Fruit fly (Drosophila melanogaster) whole organism, embryonic: ENCODE data around the gene Tom.

Experiments used
- Ada2b ChIP-seq: fragments of 200-800 bp; sonication (Bioruptor generic); IDR thresholded peaks from 2 replicates; pipeline ENCODE4 v1.3.6; 2022; ENCODE audit warnings: missing biosample characterization, missing genetic modification characterization
- B-H1 ChIP-seq: fragments of 200-800 bp; sonication (Bioruptor generic); IDR thresholded peaks from 3 replicates; pipeline ENCODE4 v1.3.6; 2022; ENCODE audit warnings: missing biosample characterization, missing genetic modification characterization
- CG10565 ChIP-seq: fragments of 200-800 bp; sonication (Bioruptor generic); optimal IDR thresholded peaks from 3 replicates; lab custom pipeline; 2016; ENCODE audit warnings: missing biosample characterization, mild to moderate bottlenecking, missing genetic modification characterization
- CG11560 ChIP-seq: fragments of 200-800 bp; sonication (Bioruptor generic); IDR thresholded peaks from 3 replicates; pipeline ENCODE4 v1.3.6; 2022; ENCODE audit warnings: missing biosample characterization, missing genetic modification characterization
- CG13123 ChIP-seq: fragments of 200-800 bp; sonication (Bioruptor generic); optimal IDR thresholded peaks from 2 replicates; lab custom pipeline; 2016; ENCODE audit warnings: missing biosample characterization, missing genetic modification characterization
- CG13296 ChIP-seq: fragments of 200-800 bp; sonication (Bioruptor generic); optimal IDR thresholded peaks from 3 replicates; lab custom pipeline; 2018; ENCODE audit warnings: missing biosample characterization, mild to moderate bottlenecking, missing genetic modification characterization
- CG15479 ChIP-seq: fragments of 200-800 bp; sonication (Bioruptor generic); optimal IDR thresholded peaks from 3 replicates; lab custom pipeline; 2019; ENCODE audit warnings: missing biosample characterization, mild to moderate bottlenecking, missing genetic modification characterization, moderate library complexity
- CG1792 ChIP-seq: fragments of 200-800 bp; sonication (Bioruptor generic); optimal IDR thresholded peaks from 2 replicates; lab custom pipeline; 2016; ENCODE audit warnings: missing biosample characterization, missing genetic modification characterization
- CG18262 ChIP-seq: fragments of 200-800 bp; optimal IDR thresholded peaks from 3 replicates; lab custom pipeline; 2019; ENCODE audit warnings: missing biosample characterization, mild to moderate bottlenecking, missing genetic modification characterization, moderate library complexity
- CG2202 ChIP-seq: fragments of 200-800 bp; sonication (Bioruptor generic); optimal IDR thresholded peaks from 2 replicates; lab custom pipeline; 2018; ENCODE audit warnings: missing biosample characterization, mild to moderate bottlenecking, missing genetic modification characterization
- CG2712 ChIP-seq: fragments of 200-800 bp; optimal IDR thresholded peaks from 3 replicates; lab custom pipeline; 2019; ENCODE audit warnings: missing biosample characterization, mild to moderate bottlenecking, missing genetic modification characterization, moderate library complexity
- CG30431 ChIP-seq: fragments of 200-800 bp; sonication (Bioruptor generic); optimal IDR thresholded peaks from 2 replicates; lab custom pipeline; 2017; ENCODE audit warnings: missing biosample characterization, missing genetic modification characterization
- CG4360 ChIP-seq: fragments of 200-800 bp; sonication (Bioruptor generic); IDR thresholded peaks from 2 replicates; pipeline ENCODE4 v1.3.6; 2022; ENCODE audit warnings: missing biosample characterization, missing genetic modification characterization
- CG6272 ChIP-seq: fragments of 200-800 bp; sonication (Bioruptor generic); IDR thresholded peaks from 2 replicates; pipeline ENCODE4 v1.3.6; 2022; ENCODE audit warnings: missing biosample characterization, missing genetic modification characterization
- CG6683 ChIP-seq: fragments of 200-800 bp; sonication (Bioruptor generic); optimal IDR thresholded peaks from 2 replicates; lab custom pipeline; 2017; ENCODE audit warnings: missing biosample characterization, mild to moderate bottlenecking, missing genetic modification characterization, missing genetic modification reagents
- CG7963 ChIP-seq: fragments of 200-800 bp; sonication (Bioruptor generic); IDR thresholded peaks from 3 replicates; pipeline ENCODE4 v1.3.6; 2022; ENCODE audit warnings: missing biosample characterization, missing genetic modification characterization; ENCODE audit not compliant: partially characterized antibody
- CG9609 ChIP-seq: fragments of 200-800 bp; sonication (Bioruptor generic); optimal IDR thresholded peaks from 3 replicates; lab custom pipeline; 2016; ENCODE audit warnings: missing biosample characterization, missing genetic modification characterization
- CG9797 ChIP-seq: fragments of 200-800 bp; sonication (Bioruptor generic); optimal IDR thresholded peaks from 3 replicates; lab custom pipeline; 2018; ENCODE audit warnings: missing biosample characterization, mild to moderate bottlenecking, missing genetic modification characterization
- Chrac-16 ChIP-seq: fragments of 200-800 bp; sonication (Bioruptor generic); optimal IDR thresholded peaks from 3 replicates; lab custom pipeline; 2016; ENCODE audit warnings: missing biosample characterization, missing genetic modification characterization
- D ChIP-seq, 2 experiments: fragments of 200-800 bp in 1 of 2; fragments of >200 bp in 1 of 2; sonication (Bioruptor generic) in 1 of 2; optimal IDR thresholded peaks; 2 replicates in 1 of 2; 3 replicates in 1 of 2; lab custom pipeline; 2017; ENCODE audit warnings: mild to moderate bottlenecking in 1 of 2, missing biosample characterization in 1 of 2, missing genetic modification characterization in 1 of 2, missing genetic modification reagents in 1 of 2
- Dbx ChIP-seq: fragments of 200-800 bp; sonication (Bioruptor generic); IDR thresholded peaks from 3 replicates; pipeline ENCODE4 v1.3.6; 2022; ENCODE audit warnings: missing biosample characterization, missing genetic modification characterization
- Deaf1 ChIP-seq: fragments of 200-800 bp; optimal IDR thresholded peaks from 3 replicates; lab custom pipeline; 2019; ENCODE audit warnings: missing biosample characterization, mild to moderate bottlenecking, missing genetic modification characterization, moderate library complexity
- Fer3 ChIP-seq: fragments of 200-800 bp; sonication (Bioruptor generic); optimal IDR thresholded peaks from 2 replicates; lab custom pipeline; 2018; ENCODE audit warnings: missing biosample characterization, mild to moderate bottlenecking, missing genetic modification characterization, moderate library complexity
- Kr ChIP-seq: fragments of 200-800 bp; sonication (Bioruptor generic); optimal IDR thresholded peaks from 2 replicates; lab custom pipeline; 2017; ENCODE audit warnings: missing biosample characterization, mild to moderate bottlenecking, missing genetic modification characterization
- Nf-YB ChIP-seq: fragments of 200-800 bp; sonication (Bioruptor generic); optimal IDR thresholded peaks from 3 replicates; lab custom pipeline; 2019; ENCODE audit warnings: missing biosample characterization, mild to moderate bottlenecking, missing genetic modification characterization, moderate library complexity
- Ravus ChIP-seq: fragments of 200-800 bp; sonication (Bioruptor generic); IDR thresholded peaks from 2 replicates; pipeline ENCODE4 v1.3.6; 2022; ENCODE audit warnings: missing biosample characterization, missing genetic modification characterization
- Side ChIP-seq: fragments of 200-800 bp; sonication (Bioruptor generic); optimal IDR thresholded peaks from 2 replicates; lab custom pipeline; 2016; ENCODE audit warnings: missing biosample characterization, missing genetic modification characterization
- Spps ChIP-seq: fragments of 200-800 bp; sonication (Bioruptor generic); optimal IDR thresholded peaks from 2 replicates; lab custom pipeline; 2018; ENCODE audit warnings: missing biosample characterization, mild to moderate bottlenecking, missing genetic modification characterization
- Stat92E ChIP-seq, 3 experiments: fragments of >200 bp in 2 of 3; fragments of 200-800 bp in 1 of 3; sonication (Bioruptor generic) in 1 of 3; optimal IDR thresholded peaks; 2 replicates each; lab custom pipeline; 2017 to 2019; ENCODE audit warnings: missing biosample characterization in 3 of 3, missing genetic modification characterization in 3 of 3, mild to moderate bottlenecking in 1 of 3, moderate library complexity in 1 of 3
- ara ChIP-seq: fragments of 200-800 bp; sonication (Bioruptor generic); IDR thresholded peaks from 2 replicates; pipeline ENCODE4 v1.3.6; 2022; ENCODE audit warnings: missing biosample characterization, missing genetic modification characterization
- cad ChIP-seq: fragments of >200 bp; optimal IDR thresholded peaks from 2 replicates; lab custom pipeline; 2017; ENCODE audit warnings: missing biosample characterization, missing genetic modification characterization
- chm ChIP-seq: fragments of 200-800 bp; sonication (Bioruptor generic); IDR thresholded peaks from 2 replicates; pipeline ENCODE4 v1.3.6; 2022; ENCODE audit warnings: missing biosample characterization, missing genetic modification characterization
- dmrt11E ChIP-seq: fragments of 200-800 bp; sonication (Bioruptor generic); optimal IDR thresholded peaks from 3 replicates; lab custom pipeline; 2018; ENCODE audit warnings: missing biosample characterization, mild to moderate bottlenecking, missing genetic modification characterization, moderate library complexity
- ems ChIP-seq: fragments of 200-800 bp; sonication (Bioruptor generic); optimal IDR thresholded peaks from 3 replicates; lab custom pipeline; 2016; ENCODE audit warnings: missing biosample characterization, missing genetic modification characterization
- grn ChIP-seq: fragments of 200-800 bp; sonication (Bioruptor generic); optimal IDR thresholded peaks from 3 replicates; lab custom pipeline; 2017; ENCODE audit warnings: missing biosample characterization, missing genetic modification characterization
- hb ChIP-seq: fragments of 200-800 bp; sonication (Bioruptor generic); IDR thresholded peaks from 3 replicates; pipeline ENCODE4 v1.3.6; 2022; ENCODE audit warnings: missing biosample characterization, missing genetic modification characterization; ENCODE audit not compliant: partially characterized antibody
- hth ChIP-seq: fragments of >200 bp; optimal IDR thresholded peaks from 2 replicates; lab custom pipeline; 2017; ENCODE audit warnings: inconsistent platforms
- jing ChIP-seq: fragments of 200-800 bp; sonication (Bioruptor generic); optimal IDR thresholded peaks from 2 replicates; lab custom pipeline; 2018; ENCODE audit warnings: missing biosample characterization, mild to moderate bottlenecking, missing genetic modification characterization
- lilli ChIP-seq: fragments of 200-800 bp; sonication (Bioruptor generic); optimal IDR thresholded peaks from 3 replicates; lab custom pipeline; 2016; ENCODE audit warnings: missing biosample characterization, missing genetic modification characterization
- lmd ChIP-seq: fragments of 200-800 bp; sonication (Bioruptor generic); IDR thresholded peaks from 2 replicates; pipeline ENCODE4 v1.3.6; 2022; ENCODE audit warnings: missing biosample characterization, missing genetic modification characterization
- oc ChIP-seq: fragments of 200-800 bp; sonication (Bioruptor generic); optimal IDR thresholded peaks from 2 replicates; lab custom pipeline; 2018; ENCODE audit warnings: missing biosample characterization, mild to moderate bottlenecking, missing genetic modification characterization, moderate library complexity
- p53 ChIP-seq: fragments of 200-800 bp; sonication (Bioruptor generic); optimal IDR thresholded peaks from 2 replicates; lab custom pipeline; 2016; ENCODE audit warnings: missing biosample characterization, missing genetic modification characterization
- pros ChIP-seq: fragments of 200-800 bp; sonication (Bioruptor generic); optimal IDR thresholded peaks from 3 replicates; lab custom pipeline; 2019; ENCODE audit warnings: missing biosample characterization, mild to moderate bottlenecking, missing genetic modification characterization, moderate library complexity
- rib ChIP-seq: fragments of 200-800 bp; sonication (Bioruptor generic); IDR thresholded peaks from 2 replicates; pipeline ENCODE4 v1.3.6; 2022; ENCODE audit warnings: missing biosample characterization, missing genetic modification characterization
- sob ChIP-seq: fragments of 200-800 bp; sonication (Bioruptor generic); IDR thresholded peaks from 2 replicates; pipeline ENCODE4 v1.3.6; 2022; ENCODE audit warnings: missing biosample characterization, missing genetic modification characterization
- tll ChIP-seq, 2 experiments: fragments of 200-800 bp in 1 of 2; fragments of >200 bp in 1 of 2; sonication (Bioruptor generic) in 1 of 2; optimal IDR thresholded peaks; 2 replicates each; lab custom pipeline; 2017 to 2019; ENCODE audit warnings: missing biosample characterization in 2 of 2, missing genetic modification characterization in 2 of 2, mild to moderate bottlenecking in 1 of 2, moderate library complexity in 1 of 2
- zf30C ChIP-seq: fragments of 200-800 bp; sonication (Bioruptor generic); optimal IDR thresholded peaks from 3 replicates; lab custom pipeline; 2018; ENCODE audit warnings: missing biosample characterization, mild to moderate bottlenecking, missing genetic modification characterization

Tom gene

dm6 chr3L:14966199-14966858 is 2.8 kb upstream of the Tom start (continued):
- TF ChIP-seq rib (GFP tag; lab: Robert Waterston, UW) (0 out of 2 replicates have a peak, but pooled peaks have one; percentile 16), jing (GFP tag; lab: Kevin White, UChicago) (no peak), ems (GFP tag; lab: Kevin White, UChicago) (no peak), CG30431 (no peak), CG4360 (GFP tag; lab: Robert Waterston, UW) (no peak), CG11560 (tag; lab: Robert Waterston, UW) (no peak), ara (GFP tag; lab: Robert Waterston, UW) (no peak), CG13123 (no peak), oc (tag; lab: Kevin White, UChicago) (peak; percentile 67), tll (GFP tag; optimal IDR thresholded peaks at IDR 0.05; lab: Kevin White, UChicago) (peak in 1 of 2 experiments; percentile 4), CG9797 (GFP tag; lab: Kevin White, UChicago) (no peak), CG18262 (tag; lab: Kevin White, UChicago) (no peak), Spps (tag; lab: Kevin White, UChicago) (no peak), Fer3 (tag; lab: Kevin White, UChicago) (no peak), Deaf1 (tag; lab: Kevin White, UChicago) (no peak), Stat92E (GFP tag; optimal IDR thresholded peaks at IDR 0.05; lab: Kevin White, UChicago) (no peak), CG2712 (tag; lab: Kevin White, UChicago) (no peak), hth (lab: Kevin White, UChicago) (no peak), Chrac-16 (GFP tag; lab: Kevin White, UChicago) (no peak), lmd (GFP tag; lab: Robert Waterston, UW) (no peak), p53 (GFP tag; lab: Kevin White, UChicago) (peak; percentile 92), B-H1 (GFP tag; lab: Robert Waterston, UW) (no peak), CG13296 (GFP tag; lab: Kevin White, UChicago) (no peak), D (optimal IDR thresholded peaks at IDR 0.05; lab: Kevin White, UChicago) (peak; percentile 60), D (GFP tag; optimal IDR thresholded peaks at IDR 0.05; lab: Kevin White, UChicago) (peak; percentile 19), hb (GFP tag; lab: Robert Waterston, UW) (no peak), CG15479 (GFP tag; lab: Kevin White, UChicago) (peak; percentile 93), zf30C (peak; percentile 2), dmrt11E (tag; lab: Kevin White, UChicago) (no peak)

dm6 chr3L:14967691-14968538 is 1.2 kb upstream of the Tom start:
- TF ChIP-seq Ada2b (GFP tag; lab: Robert Waterston, UW) (no peak), CG6683 (no peak), Kr (GFP tag; lab: Kevin White, UChicago) (peak; percentile 8), cad (peak; percentile 41), sob (GFP tag; lab: Robert Waterston, UW) (no peak), CG9609 (GFP tag; lab: Kevin White, UChicago) (no peak), grn (peak; percentile 67), hth (lab: Kevin White, UChicago) (peak; percentile 31), lilli (no peak), Dbx (GFP tag; lab: Robert Waterston, UW) (no peak), pros (peak; percentile 62), Nf-YB (GFP tag; lab: Kevin White, UChicago) (peak; percentile 33), CG7963 (GFP tag; lab: Robert Waterston, UW) (no peak), CG1792 (no peak), Stat92E (GFP tag; optimal IDR thresholded peaks at IDR 0.05; lab: Kevin White, UChicago) (peak in 1 of 3 experiments; percentile 1), Ravus (GFP tag; lab: Robert Waterston, UW) (no peak), CG6272 (GFP tag; lab: Robert Waterston, UW) (no peak), chm (GFP tag; lab: Robert Waterston, UW) (no peak), CG10565 (GFP tag; lab: Kevin White, UChicago) (no peak), CG2202 (tag; lab: Kevin White, UChicago) (no peak), CG15479 (GFP tag; lab: Kevin White, UChicago) (peak; percentile 100), Side (GFP tag; lab: Kevin White, UChicago) (no peak)
